Fruit fly (Drosophila melanogaster) whole organism, embryonic: ENCODE results near the gene Tollo.

Experiments used
- Bdp1 ChIP-seq: fragments of 200-800 bp; sonication (Bioruptor generic); optimal IDR thresholded peaks from 3 replicates; lab custom pipeline; 2016; ENCODE audit warnings: missing biosample characterization, missing genetic modification characterization
- BtbVII ChIP-seq: fragments of 200-800 bp; sonication (Bioruptor generic); optimal IDR thresholded peaks from 3 replicates; lab custom pipeline; 2017; ENCODE audit warnings: missing biosample characterization, mild to moderate bottlenecking, missing genetic modification characterization
- CG10267 ChIP-seq: fragments of 200-800 bp; sonication (Bioruptor generic); optimal IDR thresholded peaks from 2 replicates; lab custom pipeline; 2018; ENCODE audit warnings: missing biosample characterization, mild to moderate bottlenecking, missing genetic modification characterization, moderate library complexity
- CG11456 ChIP-seq: fragments of 200-800 bp; sonication (Bioruptor generic); IDR thresholded peaks from 3 replicates; pipeline ENCODE4 v1.3.6; 2022; ENCODE audit warnings: missing biosample characterization, missing genetic modification characterization
- CG13123 ChIP-seq: fragments of 200-800 bp; sonication (Bioruptor generic); optimal IDR thresholded peaks from 2 replicates; lab custom pipeline; 2016; ENCODE audit warnings: missing biosample characterization, missing genetic modification characterization
- CG13775 ChIP-seq: fragments of 200-800 bp; sonication (Bioruptor generic); optimal IDR thresholded peaks from 3 replicates; lab custom pipeline; 2017; ENCODE audit warnings: missing biosample characterization, mild to moderate bottlenecking, missing genetic modification characterization
- CG14710 ChIP-seq: fragments of 200-800 bp; sonication (Bioruptor generic); optimal IDR thresholded peaks from 3 replicates; lab custom pipeline; 2019; ENCODE audit warnings: missing biosample characterization, mild to moderate bottlenecking, missing genetic modification characterization, moderate library complexity
- CG15696 ChIP-seq: fragments of 200-800 bp; sonication (Bioruptor generic); optimal IDR thresholded peaks from 2 replicates; lab custom pipeline; 2019; ENCODE audit warnings: missing biosample characterization, mild to moderate bottlenecking, missing genetic modification characterization, moderate library complexity
- CG17802 ChIP-seq: fragments of 200-800 bp; sonication (Bioruptor generic); optimal IDR thresholded peaks from 2 replicates; lab custom pipeline; 2018; ENCODE audit warnings: missing biosample characterization, mild to moderate bottlenecking, missing genetic modification characterization, moderate library complexity
- CG17829 ChIP-seq: fragments of 200-800 bp; optimal IDR thresholded peaks from 2 replicates; lab custom pipeline; 2019; ENCODE audit warnings: missing biosample characterization, mild to moderate bottlenecking, missing genetic modification characterization, moderate library complexity
- CG2199 ChIP-seq: fragments of 200-800 bp; sonication (Bioruptor generic); IDR thresholded peaks from 3 replicates; pipeline ENCODE4 v1.3.6; 2022; ENCODE audit warnings: missing biosample characterization, missing genetic modification characterization
- CG31224 ChIP-seq: fragments of 200-800 bp; sonication (Bioruptor generic); IDR thresholded peaks from 2 replicates; pipeline ENCODE4 v1.3.6; 2022; ENCODE audit warnings: missing biosample characterization, missing genetic modification characterization
- CG31388 ChIP-seq: fragments of 200-800 bp; sonication (Bioruptor generic); optimal IDR thresholded peaks from 2 replicates; lab custom pipeline; 2016; ENCODE audit warnings: missing biosample characterization, missing genetic modification characterization
- CG4282 ChIP-seq: fragments of 200-800 bp; sonication (Bioruptor generic); optimal IDR thresholded peaks from 2 replicates; lab custom pipeline; 2016; ENCODE audit warnings: missing biosample characterization, missing genetic modification characterization
- CG6765 ChIP-seq: fragments of 200-800 bp; sonication (Bioruptor generic); optimal IDR thresholded peaks from 3 replicates; lab custom pipeline; 2017; ENCODE audit warnings: missing biosample characterization, mild to moderate bottlenecking, missing genetic modification characterization
- CG9215 ChIP-seq: fragments of 200-800 bp; sonication (Bioruptor generic); IDR thresholded peaks from 2 replicates; pipeline ENCODE4 v1.3.6; 2022; ENCODE audit warnings: missing biosample characterization, missing genetic modification characterization
- CG9797 ChIP-seq: fragments of 200-800 bp; sonication (Bioruptor generic); optimal IDR thresholded peaks from 3 replicates; lab custom pipeline; 2018; ENCODE audit warnings: missing biosample characterization, mild to moderate bottlenecking, missing genetic modification characterization
- CG9932 ChIP-seq: fragments of 200-800 bp; sonication (Bioruptor generic); IDR thresholded peaks from 2 replicates; pipeline ENCODE4 v1.3.6; 2022; ENCODE audit warnings: missing biosample characterization, missing genetic modification characterization
- CHES-1-like ChIP-seq: fragments of 200-800 bp; sonication (Bioruptor generic); optimal IDR thresholded peaks from 2 replicates; lab custom pipeline; 2016; ENCODE audit warnings: missing biosample characterization, missing genetic modification characterization
- CoRest ChIP-seq: fragments of 200-800 bp; sonication (Bioruptor generic); optimal IDR thresholded peaks from 3 replicates; lab custom pipeline; 2018; ENCODE audit warnings: missing biosample characterization, mild to moderate bottlenecking, missing genetic modification characterization, moderate library complexity
- E2f1 ChIP-seq: fragments of 200-800 bp; sonication (Bioruptor generic); IDR thresholded peaks from 2 replicates; pipeline ENCODE4 v1.3.6; 2022; ENCODE audit warnings: missing biosample characterization, missing genetic modification characterization
- Ets65A ChIP-seq: fragments of 200-800 bp; sonication (Bioruptor generic); peaks from one replicate; lab custom pipeline; 2016; ENCODE audit warnings: missing biosample characterization, missing genetic modification characterization
- Gug ChIP-seq: fragments of 200-800 bp; sonication (Bioruptor generic); IDR thresholded peaks from 4 replicates; pipeline ENCODE4 v1.3.6; 2022; ENCODE audit warnings: missing biosample characterization, missing genetic modification characterization
- MESR4 ChIP-seq: fragments of 200-800 bp; sonication (Bioruptor generic); optimal IDR thresholded peaks from 2 replicates; lab custom pipeline; 2018; ENCODE audit warnings: missing biosample characterization, mild to moderate bottlenecking, missing genetic modification characterization, moderate library complexity
- Mes4 ChIP-seq: fragments of 200-800 bp; sonication (Bioruptor generic); optimal IDR thresholded peaks from 2 replicates; lab custom pipeline; 2016; ENCODE audit warnings: missing biosample characterization, missing genetic modification characterization
- Myb ChIP-seq: fragments of 200-800 bp; sonication (Bioruptor generic); optimal IDR thresholded peaks from 2 replicates; lab custom pipeline; 2016; ENCODE audit warnings: missing biosample characterization, missing genetic modification characterization
- Nf-YA ChIP-seq: fragments of 200-800 bp; sonication (Bioruptor generic); IDR thresholded peaks from 2 replicates; pipeline ENCODE4 v1.3.6; 2022; ENCODE audit warnings: missing biosample characterization, missing genetic modification characterization
- Nf-YB ChIP-seq: fragments of 200-800 bp; sonication (Bioruptor generic); optimal IDR thresholded peaks from 3 replicates; lab custom pipeline; 2019; ENCODE audit warnings: missing biosample characterization, mild to moderate bottlenecking, missing genetic modification characterization, moderate library complexity
- Sox102F ChIP-seq: fragments of 200-800 bp; sonication (Bioruptor generic); optimal IDR thresholded peaks from 2 replicates; lab custom pipeline; 2018; ENCODE audit warnings: missing biosample characterization, mild to moderate bottlenecking, missing genetic modification characterization, moderate library complexity
- Taf1 ChIP-seq: fragments of 200-800 bp; sonication (Bioruptor generic); IDR thresholded peaks from 2 replicates; pipeline ENCODE4 v1.3.6; 2022; ENCODE audit warnings: missing biosample characterization, missing genetic modification characterization
- ab ChIP-seq: fragments of 200-800 bp; sonication (Bioruptor generic); optimal IDR thresholded peaks from 2 replicates; lab custom pipeline; 2016; ENCODE audit warnings: missing biosample characterization, missing genetic modification characterization
- ap ChIP-seq: fragments of 200-800 bp; sonication (Bioruptor generic); IDR thresholded peaks from 2 replicates; pipeline ENCODE4 v1.3.6; 2022; ENCODE audit warnings: missing biosample characterization, missing genetic modification characterization
- crc ChIP-seq: fragments of 200-800 bp; sonication (Bioruptor generic); optimal IDR thresholded peaks from 2 replicates; lab custom pipeline; 2016; ENCODE audit warnings: missing biosample characterization, missing genetic modification characterization
- dati ChIP-seq: fragments of 200-800 bp; sonication (Bioruptor generic); IDR thresholded peaks from 2 replicates; pipeline ENCODE4 v1.3.6; 2022; ENCODE audit warnings: missing biosample characterization, missing genetic modification characterization
- esg ChIP-seq: fragments of 200-800 bp; sonication (Bioruptor generic); conservative IDR thresholded peaks from 2 replicates; pipeline ENCODE4 v1.3.6; 2022; ENCODE audit warnings: missing biosample characterization, missing genetic modification characterization
- fd102C ChIP-seq: fragments of 200-800 bp; sonication (Bioruptor generic); optimal IDR thresholded peaks from 2 replicates; lab custom pipeline; 2018; ENCODE audit warnings: missing biosample characterization, mild to moderate bottlenecking, missing genetic modification characterization, moderate library complexity
- gem ChIP-seq: fragments of 200-800 bp; sonication (Bioruptor generic); optimal IDR thresholded peaks from 2 replicates; lab custom pipeline; 2019; ENCODE audit warnings: missing biosample characterization, mild to moderate bottlenecking, missing genetic modification characterization, moderate library complexity
- gfzf ChIP-seq: fragments of 200-800 bp; sonication (Bioruptor generic); optimal IDR thresholded peaks from 2 replicates; lab custom pipeline; 2016; ENCODE audit warnings: missing biosample characterization, mild to moderate bottlenecking, missing genetic modification characterization, moderate library complexity
- grau ChIP-seq: fragments of 200-800 bp; optimal IDR thresholded peaks from 3 replicates; lab custom pipeline; 2019; ENCODE audit warnings: missing biosample characterization, mild to moderate bottlenecking, missing genetic modification characterization, moderate library complexity
- insv ChIP-seq, 2 experiments: fragments of 200-800 bp; sonication (Bioruptor generic); optimal IDR thresholded peaks; 3 replicates each; lab custom pipeline; 2016 to 2018; ENCODE audit warnings: missing biosample characterization in 2 of 2, missing genetic modification characterization in 2 of 2
- jigr1 ChIP-seq: fragments of 200-800 bp; sonication (Bioruptor generic); IDR thresholded peaks from 3 replicates; pipeline ENCODE4 v1.3.6; 2022; ENCODE audit warnings: missing biosample characterization, missing genetic modification characterization
- lola ChIP-seq, 3 experiments: fragments of >200 bp in 2 of 3; fragments of 200-800 bp in 1 of 3; sonication (Bioruptor generic) in 1 of 3; optimal IDR thresholded peaks; 2 replicates each; lab custom pipeline; 2017 to 2019; ENCODE audit warnings: missing biosample characterization in 3 of 3, missing genetic modification characterization in 3 of 3, mild to moderate bottlenecking in 1 of 3, moderate library complexity in 1 of 3
- oc ChIP-seq: fragments of 200-800 bp; sonication (Bioruptor generic); optimal IDR thresholded peaks from 2 replicates; lab custom pipeline; 2018; ENCODE audit warnings: missing biosample characterization, mild to moderate bottlenecking, missing genetic modification characterization, moderate library complexity
- pho ChIP-seq: fragments of 200-800 bp; sonication (Bioruptor generic); optimal IDR thresholded peaks from 2 replicates; lab custom pipeline; 2016; ENCODE audit warnings: missing biosample characterization, missing genetic modification characterization
- pita ChIP-seq: fragments of 200-800 bp; sonication (Bioruptor generic); optimal IDR thresholded peaks from 2 replicates; lab custom pipeline; 2017; ENCODE audit warnings: missing biosample characterization, mild to moderate bottlenecking, missing genetic modification characterization
- row ChIP-seq: fragments of 200-800 bp; sonication (Bioruptor generic); IDR thresholded peaks from 3 replicates; pipeline ENCODE4 v1.3.6; 2022; ENCODE audit warnings: missing biosample characterization, missing genetic modification characterization
- sima ChIP-seq: fragments of 200-800 bp; sonication (Bioruptor generic); optimal IDR thresholded peaks from 2 replicates; lab custom pipeline; 2016; ENCODE audit warnings: missing biosample characterization, missing genetic modification characterization
- sr ChIP-seq: fragments of 200-800 bp; sonication (Bioruptor generic); IDR thresholded peaks from 3 replicates; pipeline ENCODE4 v1.3.6; 2022; ENCODE audit warnings: missing biosample characterization, missing genetic modification characterization
- wdn ChIP-seq: fragments of 200-800 bp; sonication (Bioruptor generic); IDR thresholded peaks from 2 replicates; pipeline ENCODE4 v1.3.6; 2022; ENCODE audit warnings: missing biosample characterization, missing genetic modification characterization
- zen ChIP-seq: fragments of 200-800 bp; sonication (Bioruptor generic); optimal IDR thresholded peaks from 3 replicates; lab custom pipeline; 2018; ENCODE audit warnings: missing biosample characterization, mild to moderate bottlenecking, missing genetic modification characterization, moderate library complexity

Gene Tollo

dm6 chr3L:15232431-15233254 is 2.8 kb upstream of the Tollo start (continued):
- TF ChIP-seq CHES-1-like (no peak), sima (GFP tag; lab: Kevin White, UChicago) (no peak), ap (GFP tag; lab: Robert Waterston, UW) (no peak), Taf1 (GFP tag; lab: Robert Waterston, UW) (no peak), oc (no peak), esg (GFP tag; lab: Robert Waterston, UW) (no peak), crc (GFP tag; lab: Kevin White, UChicago) (no peak), CG14710 (tag; lab: Kevin White, UChicago) (peak; percentile 25), CG11456 (GFP tag; lab: Robert Waterston, UW) (no peak), pho (no peak), CG9215 (no peak), CG31388 (GFP tag; lab: Kevin White, UChicago) (no peak), CG31224 (GFP tag; lab: Robert Waterston, UW) (no peak), Nf-YA (GFP tag; lab: Robert Waterston, UW) (no peak), CG15696 (peak; percentile 76), dati (GFP tag; lab: Robert Waterston, UW) (no peak), CG17829 (peak; percentile 27), CG13775 (GFP tag; lab: Kevin White, UChicago) (no peak), MESR4 (no peak), CG4282 (no peak), BtbVII (GFP tag; lab: Kevin White, UChicago) (no peak), Gug (GFP tag; lab: Robert Waterston, UW) (no peak), gem (peak; percentile 32), CG13123 (no peak), CG10267 (tag; lab: Kevin White, UChicago) (peak; percentile 42), grau (tag; lab: Kevin White, UChicago) (no peak), Sox102F (GFP tag; lab: Kevin White, UChicago) (no peak), CG6765 (GFP tag; lab: Kevin White, UChicago) (no peak), pita (no peak), Nf-YB (GFP tag; lab: Kevin White, UChicago) (no peak), Ets65A (GFP tag; lab: Kevin White, UChicago) (no peak), wdn (GFP tag; lab: Robert Waterston, UW) (no peak), CG9932 (GFP tag; lab: Robert Waterston, UW) (no peak), row (GFP tag; lab: Robert Waterston, UW) (no peak), gfzf (GFP tag; lab: Kevin White, UChicago) (no peak), jigr1 (no peak), ab (GFP tag; lab: Kevin White, UChicago) (no peak), zen (tag; lab: Kevin White, UChicago) (peak; percentile 71), CG2199 (0 out of 3 replicates have a peak, but pooled peaks have one; percentile 44), lola (GFP tag; optimal IDR thresholded peaks at IDR 0.05; lab: Kevin White, UChicago) (peak in 1 of 3 experiments; percentile 49), Mes4 (no peak), CoRest (tag; lab: Kevin White, UChicago) (no peak), insv (GFP tag; optimal IDR thresholded peaks at IDR 0.05; lab: Kevin White, UChicago) (peak in 1 of 2 experiments; percentile 42), Myb (no peak), CG17802 (no peak), fd102C (peak; percentile 44), E2f1 (no peak), Bdp1 (no peak), sr (GFP tag; lab: Robert Waterston, UW) (no peak), CG9797 (GFP tag; lab: Kevin White, UChicago) (no peak)
